Worm (Caenorhabditis elegans) whole organism, early embryonic: ENCODE results near the gene F18A11.2.
"Not testable (repeated sequence)": the region's sequence is repeated elsewhere in the genome, so short reads cannot be mapped to it uniquely, and the experiment has no call there.

Experiments used
- B0310.2 ChIP-seq: sonication (generic microtip); optimal IDR thresholded peaks from 2 replicates; lab custom pipeline; 2016; ENCODE audit warnings: mild to moderate bottlenecking, missing genetic modification characterization, missing compliant biosample characterization
- F13C5.2 ChIP-seq: sonication (generic microtip); optimal IDR thresholded peaks from 2 replicates; lab custom pipeline; 2017; ENCODE audit warnings: mild to moderate bottlenecking, missing genetic modification characterization, inconsistent platforms, missing compliant biosample characterization
- aly-1 ChIP-seq: sonication (generic microtip); optimal IDR thresholded peaks from 2 replicates; lab custom pipeline; 2016; ENCODE audit warnings: missing genetic modification characterization, missing compliant biosample characterization
- ama-1 ChIP-seq: fragments of 150-350 bp; optimal IDR thresholded peaks from 2 replicates; lab custom pipeline; 2014
- ceh-13 ChIP-seq: fragments of 200-800 bp; sonication (Bioruptor generic); optimal IDR thresholded peaks from 2 replicates; lab custom pipeline; 2018; ENCODE audit warnings: mild to moderate bottlenecking, missing genetic modification characterization, missing compliant biosample characterization
- ceh-36 ChIP-seq: sonication (generic microtip); optimal IDR thresholded peaks from 2 replicates; lab custom pipeline; 2016; ENCODE audit warnings: missing genetic modification characterization, inconsistent platforms, missing compliant biosample characterization
- ets-7 ChIP-seq: sonication (generic microtip); optimal IDR thresholded peaks from 2 replicates; lab custom pipeline; 2016; ENCODE audit warnings: missing genotype, missing genetic modification characterization, missing compliant biosample characterization
- flt-1 ChIP-seq: fragments of 200-800 bp; sonication (Bioruptor generic); IDR thresholded peaks from 2 replicates; pipeline ENCODE4 v1.3.6; 2022; ENCODE audit warnings: missing genetic modification characterization, missing compliant biosample characterization
- hmbx-1 ChIP-seq: sonication (generic microtip); optimal IDR thresholded peaks from 2 replicates; lab custom pipeline; 2016; ENCODE audit warnings: mild to moderate bottlenecking, missing genetic modification characterization, missing compliant biosample characterization
- hmg-4 ChIP-seq: fragments of 200-800 bp; sonication (Bioruptor generic); optimal IDR thresholded peaks from 2 replicates; lab custom pipeline; 2018; ENCODE audit warnings: mild to moderate bottlenecking, missing genetic modification characterization, missing compliant biosample characterization
- hnd-1 ChIP-seq: sonication (generic microtip); optimal IDR thresholded peaks from 2 replicates; lab custom pipeline; 2016; ENCODE audit warnings: missing genetic modification characterization, missing compliant biosample characterization
- pes-1 ChIP-seq: fragments of 200-800 bp; sonication (Bioruptor generic); IDR thresholded peaks from 2 replicates; pipeline ENCODE4 v1.3.6; 2022; ENCODE audit warnings: missing genetic modification reagents, missing genetic modification characterization, missing compliant biosample characterization
- scrt-1 ChIP-seq: fragments of 200-800 bp; sonication (Bioruptor generic); IDR thresholded peaks from 2 replicates; pipeline ENCODE4 v1.3.6; 2022; ENCODE audit warnings: missing genetic modification characterization, missing compliant biosample characterization
- sea-1 ChIP-seq: fragments of 200-800 bp; sonication (Bioruptor generic); conservative IDR thresholded peaks from 2 replicates; pipeline ENCODE4 v1.3.6; 2022; ENCODE audit warnings: missing genetic modification characterization, missing compliant biosample characterization
- tbx-11 ChIP-seq: fragments of 200-800 bp; sonication (Bioruptor generic); IDR thresholded peaks from 2 replicates; pipeline ENCODE4 v1.3.6; 2022; ENCODE audit warnings: missing genetic modification characterization, missing compliant biosample characterization
- tbx-37 ChIP-seq: fragments of 200-800 bp; sonication (Bioruptor generic); conservative IDR thresholded peaks from 2 replicates; pipeline ENCODE4 v1.3.6; 2022; ENCODE audit warnings: missing genetic modification reagents, missing genetic modification characterization, missing compliant biosample characterization
- tra-4 ChIP-seq: sonication (generic microtip); optimal IDR thresholded peaks from 2 replicates; lab custom pipeline; 2017; ENCODE audit warnings: missing genetic modification characterization, missing compliant biosample characterization

Gene F18A11.2

ce11 chrII:13031649-13032191 is at the start of gene F18A11.2:
Gene F18A11.2 (plus strand): TSS chrII:13031699.
- not testable (repeated sequence) for TF ChIP-seq aly-1 (tag; lab: Kevin White, UChicago); hmg-4; pes-1

ce11 chrII:12981980-12982575 is 49.4 kb upstream of the F18A11.2 start:
- TF ChIP-seq F13C5.2 (tag; lab: Kevin White, UChicago) = no peak
- no peak for TF ChIP-seq flt-1 (GFP tag; lab: Robert Waterston, UW)
- no peak for TF ChIP-seq B0310.2 (tag; lab: Kevin White, UChicago)
- no peak for TF ChIP-seq hmg-4
- TF ChIP-seq scrt-1 = no peak
- TF ChIP-seq ceh-36 (tag; lab: Kevin White, UChicago) = no peak
- TF ChIP-seq sea-1 (GFP tag; lab: Robert Waterston, UW) = no peak
- TF ChIP-seq tra-4 = no peak
- no peak for TF ChIP-seq ama-1 (lab: Kevin White, UChicago)
- TF ChIP-seq aly-1 (tag; lab: Kevin White, UChicago) = no peak
- TF ChIP-seq hmbx-1 (tag; lab: Kevin White, UChicago) = no peak
- no peak for TF ChIP-seq hnd-1 (tag; lab: Kevin White, UChicago)

ce11 chrII:12982830-12983229 is 48.7 kb upstream of the F18A11.2 start:
- TF ChIP-seq F13C5.2 (tag; lab: Kevin White, UChicago) (no peak), tbx-37 (GFP tag; lab: Robert Waterston, UW) (no peak)

- TF ChIP-seq scrt-1 = no peak
- TF ChIP-seq tbx-37 (GFP tag; lab: Robert Waterston, UW) = no peak
- TF ChIP-seq F13C5.2 (tag; lab: Kevin White, UChicago) = no peak
- no peak for TF ChIP-seq ceh-13 (GFP tag; lab: Kevin White, UChicago)
Measured at ce11 chrII:12984709-12985108, 46.8 kb upstream of the F18A11.2 start.

ce11 chrII:12985813-12986212 is 45.7 kb upstream of the F18A11.2 start:
- no peak for TF ChIP-seq ets-7 (tag; lab: Kevin White, UChicago)
- TF ChIP-seq pes-1 = peak; percentile 32; the same call in 1 of the 2 replicates

DNA sequence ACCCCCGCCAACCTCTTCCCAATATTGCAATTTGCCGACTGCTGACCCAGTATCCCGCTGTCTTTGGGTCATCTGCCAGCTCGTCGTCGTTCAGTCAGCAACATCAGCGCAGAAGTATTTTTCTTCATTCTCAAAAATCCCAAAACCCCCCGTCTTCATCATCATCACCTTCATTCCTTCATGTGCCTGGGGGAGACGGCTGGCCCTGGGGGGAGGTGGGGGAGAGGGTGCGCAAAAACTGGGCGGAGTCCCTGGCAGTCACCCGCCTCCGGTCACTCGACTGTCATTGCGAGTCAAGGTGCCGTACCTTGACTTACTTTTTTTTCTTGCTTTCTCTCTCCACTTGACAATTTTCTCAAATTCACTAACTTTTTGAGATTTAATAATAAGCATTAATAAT is 43.7 kb upstream of the F18A11.2 start:
- TF ChIP-seq hmg-4 (peak; percentile 44), F13C5.2 (tag; lab: Kevin White, UChicago) (no peak)

DNA sequence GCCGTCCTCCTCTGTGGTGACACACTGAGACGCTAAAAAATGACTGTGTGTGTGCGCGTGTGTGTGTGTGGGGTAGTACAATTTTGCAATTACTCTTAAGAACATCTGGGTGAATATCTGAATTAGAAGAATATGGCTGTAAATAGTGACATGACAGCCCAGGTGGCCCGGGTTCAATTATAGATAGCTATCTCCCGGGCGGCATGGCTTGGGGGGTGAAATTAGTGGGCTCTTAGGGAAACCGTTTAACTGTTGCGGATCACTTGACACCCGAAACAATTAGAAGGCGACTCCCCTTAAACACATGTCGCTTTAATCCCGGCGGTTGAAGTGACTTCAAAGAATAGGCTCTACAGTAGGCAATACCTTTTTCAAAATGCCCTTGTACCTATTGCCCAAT is 41.3 kb upstream of the F18A11.2 start:
- TF ChIP-seq ets-7 (tag; lab: Kevin White, UChicago) (no peak), F13C5.2 (tag; lab: Kevin White, UChicago) (no peak), sea-1 (GFP tag; lab: Robert Waterston, UW) (no peak), aly-1 (tag; lab: Kevin White, UChicago) (no peak), B0310.2 (tag; lab: Kevin White, UChicago) (no peak), hmg-4 (no peak), tra-4 (no peak), ama-1 (lab: Kevin White, UChicago) (no peak), ceh-13 (GFP tag; lab: Kevin White, UChicago) (no peak), flt-1 (GFP tag; lab: Robert Waterston, UW) (no peak)

DNA sequence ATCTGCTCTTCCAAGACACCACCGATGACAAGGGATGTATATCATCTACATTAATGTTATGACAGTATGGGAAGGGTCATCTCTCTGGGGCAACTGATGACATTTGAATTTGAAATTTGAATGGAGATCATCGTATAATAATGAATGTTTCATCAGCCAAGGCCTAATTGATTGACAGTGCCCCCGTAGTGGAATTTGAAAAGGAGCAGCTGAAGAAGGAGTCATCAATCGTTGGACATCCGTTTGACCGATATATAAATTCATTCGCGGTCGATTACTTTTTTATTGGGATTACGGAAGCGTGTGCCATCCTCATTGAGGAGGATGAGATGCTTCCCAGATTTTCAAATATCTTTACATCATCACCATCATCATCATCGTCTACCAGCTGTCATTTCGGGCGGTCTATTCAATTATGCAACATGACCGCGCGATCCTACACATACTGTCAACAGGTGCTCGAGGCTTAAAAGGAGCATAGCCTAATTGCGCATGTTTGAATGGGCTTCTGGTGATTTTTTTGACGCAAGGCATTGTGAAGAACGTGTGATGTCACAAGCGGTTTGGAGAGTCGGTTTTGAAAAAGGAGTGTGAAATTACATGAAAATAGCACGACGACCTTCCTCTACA is 40.4 kb upstream of the F18A11.2 start:
- TF ChIP-seq ets-7 (tag; lab: Kevin White, UChicago) (no peak), scrt-1 (no peak), ceh-36 (tag; lab: Kevin White, UChicago) (no peak), tbx-11 (no peak), tbx-37 (GFP tag; lab: Robert Waterston, UW) (no peak), ama-1 (lab: Kevin White, UChicago) (no peak), sea-1 (GFP tag; lab: Robert Waterston, UW) (no peak), F13C5.2 (tag; lab: Kevin White, UChicago) (no peak), B0310.2 (tag; lab: Kevin White, UChicago) (no peak), pes-1 (no peak)

DNA sequence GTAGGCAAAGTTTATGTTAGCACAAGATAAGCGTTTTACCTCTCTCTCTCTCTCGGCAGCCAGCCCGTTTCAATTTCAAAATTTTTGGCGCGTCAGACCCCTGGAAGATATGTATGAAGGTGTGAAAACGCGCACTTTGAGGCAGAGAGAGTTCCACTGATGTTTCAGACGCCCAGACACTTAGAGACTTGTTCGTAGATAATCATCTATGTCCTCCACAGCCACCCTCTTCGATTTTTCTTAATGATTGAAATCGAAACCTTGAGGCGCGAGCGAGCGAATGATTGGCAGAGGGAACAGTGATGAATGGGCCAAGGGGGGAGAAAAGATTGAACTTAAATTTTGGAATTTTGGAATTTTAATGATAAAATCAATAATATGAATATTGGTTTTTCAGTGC is 39.9 kb upstream of the F18A11.2 start:
- TF ChIP-seq tbx-37 (GFP tag; lab: Robert Waterston, UW) (no peak), F13C5.2 (tag; lab: Kevin White, UChicago) (no peak), ceh-36 (tag; lab: Kevin White, UChicago) (no peak), hmbx-1 (tag; lab: Kevin White, UChicago) (no peak), ets-7 (tag; lab: Kevin White, UChicago) (no peak), hnd-1 (tag; lab: Kevin White, UChicago) (no peak), flt-1 (GFP tag; lab: Robert Waterston, UW) (no peak), tbx-11 (no peak), hmg-4 (no peak), scrt-1 (no peak), ceh-13 (GFP tag; lab: Kevin White, UChicago) (no peak), tra-4 (no peak), ama-1 (lab: Kevin White, UChicago) (no peak), B0310.2 (tag; lab: Kevin White, UChicago) (no peak), pes-1 (no peak), aly-1 (tag; lab: Kevin White, UChicago) (no peak), sea-1 (GFP tag; lab: Robert Waterston, UW) (no peak)
